Comparison of ENCODE assay signal across 4 fruit fly cellular contexts in the genomic region with DNA sequence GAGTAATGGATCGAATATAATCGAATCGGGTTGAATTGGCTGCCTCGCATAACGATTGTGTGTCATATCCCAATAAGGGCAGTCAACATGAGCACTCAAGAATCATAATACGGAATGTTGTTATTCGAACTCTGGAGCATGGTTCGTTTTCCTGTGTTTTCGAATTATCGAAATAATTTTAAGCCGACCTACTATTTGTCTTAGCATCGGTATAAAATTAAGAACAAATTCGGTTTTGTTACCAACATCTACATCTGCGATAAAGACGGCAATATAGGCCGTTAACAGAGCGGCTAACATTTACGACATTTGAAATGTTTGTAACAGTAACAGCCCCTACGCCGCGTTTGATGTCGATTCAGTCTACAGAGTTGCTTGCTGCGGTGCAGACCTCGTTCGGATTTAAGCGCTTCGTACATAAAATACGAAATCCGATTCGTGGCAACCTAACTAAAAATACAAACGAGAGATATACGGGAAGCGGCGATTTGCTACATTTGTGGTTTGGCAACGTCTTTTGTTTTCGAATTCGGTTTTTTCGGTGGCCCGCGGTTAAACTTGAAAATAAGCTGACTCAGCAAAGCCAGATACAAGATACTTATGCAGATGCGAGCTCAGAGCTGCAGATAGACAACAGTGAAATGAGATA.
TF ChIP-seq lines count a peak whose summit lies in the region.

No protein-coding gene starts in this region.

TF ChIP-seq in whole organism, embryonic, 481 proteins besides CTCF, POLR2A, EP300 and RAD21 (continued from another document and continues in another):
- peak; percentile 51 for TF ChIP-seq bigmax (GFP tag; optimal IDR thresholded peaks at IDR 0.05; lab: Kevin White, UChicago)
- TF ChIP-seq Doc2 (GFP tag; IDR thresholded peaks at IDR 0.05; lab: Robert Waterston, UW), result no peak
- peak; percentile 10 for TF ChIP-seq her (GFP tag; optimal IDR thresholded peaks at IDR 0.05; lab: Kevin White, UChicago)
- TF ChIP-seq CG17361 (GFP tag; IDR thresholded peaks at IDR 0.05; lab: Robert Waterston, UW), result no peak
- TF ChIP-seq Dfd (GFP tag; optimal IDR thresholded peaks at IDR 0.05; lab: Kevin White, UChicago), result no peak
- no peak for TF ChIP-seq eyg (GFP tag; optimal IDR thresholded peaks at IDR 0.05; lab: Kevin White, UChicago)
- peak; percentile 72 for TF ChIP-seq run (tag; optimal IDR thresholded peaks at IDR 0.05; lab: Kevin White, UChicago)
- TF ChIP-seq CG7839 (tag; optimal IDR thresholded peaks at IDR 0.05; lab: Kevin White, UChicago), result peak; percentile 5
- TF ChIP-seq zf30C (GFP tag; optimal IDR thresholded peaks at IDR 0.05; lab: Kevin White, UChicago), result peak; percentile 33
- TF ChIP-seq B-H2 (GFP tag; optimal IDR thresholded peaks at IDR 0.05; lab: Kevin White, UChicago), result peak; percentile 38
- no peak; the same call in 1 of the 2 replicates for TF ChIP-seq Adf1 (GFP tag; IDR thresholded peaks at IDR 0.05; lab: Robert Waterston, UW)
- TF ChIP-seq CG6765 (GFP tag; optimal IDR thresholded peaks at IDR 0.05; lab: Kevin White, UChicago), result peak; percentile 7
- peak; percentile 14; the same call in 1 of the 3 replicates for TF ChIP-seq ken (GFP tag; IDR thresholded peaks at IDR 0.05; lab: Robert Waterston, UW)
- TF ChIP-seq CG16779 (GFP tag; IDR thresholded peaks at IDR 0.05; lab: Robert Waterston, UW), result no peak
- TF ChIP-seq Eip74EF (GFP tag; optimal IDR thresholded peaks at IDR 0.05; lab: Kevin White, UChicago), result peak in 1 of 2 experiments; percentile 41
- TF ChIP-seq B-H1 (GFP tag; IDR thresholded peaks at IDR 0.05; lab: Robert Waterston, UW), result no peak
- no peak for TF ChIP-seq pnt (GFP tag; optimal IDR thresholded peaks at IDR 0.05; lab: Kevin White, UChicago)
- TF ChIP-seq CG3281 (GFP tag; optimal IDR thresholded peaks at IDR 0.05; lab: Kevin White, UChicago), result peak; percentile 46
- peak; percentile 2 for TF ChIP-seq CG2712 (tag; optimal IDR thresholded peaks at IDR 0.05; lab: Kevin White, UChicago)
- no peak for TF ChIP-seq dimm (GFP tag; IDR thresholded peaks at IDR 0.05; lab: Robert Waterston, UW)
- TF ChIP-seq lilli (GFP tag; optimal IDR thresholded peaks at IDR 0.05; lab: Kevin White, UChicago), result no peak
- TF ChIP-seq Gug (GFP tag; IDR thresholded peaks at IDR 0.05; lab: Robert Waterston, UW), result no peak
- TF ChIP-seq CG12769 (tag; optimal IDR thresholded peaks at IDR 0.05; lab: Kevin White, UChicago), result peak; percentile 79
- no peak for TF ChIP-seq CG14050 (GFP tag; IDR thresholded peaks at IDR 0.05; lab: Robert Waterston, UW)
- TF ChIP-seq grau (tag; optimal IDR thresholded peaks at IDR 0.05; lab: Kevin White, UChicago), result peak; percentile 18
- TF ChIP-seq chm (GFP tag; IDR thresholded peaks at IDR 0.05; lab: Robert Waterston, UW), result peak; percentile 67
- peak; percentile 43; the same call in 1 of the 2 replicates for TF ChIP-seq sob (GFP tag; IDR thresholded peaks at IDR 0.05; lab: Robert Waterston, UW)
- no peak for TF ChIP-seq inv (GFP tag; IDR thresholded peaks at IDR 0.05; lab: Robert Waterston, UW; ENCODE audit: partially characterized antibody)
- TF ChIP-seq CG10267 (tag; optimal IDR thresholded peaks at IDR 0.05; lab: Kevin White, UChicago), result no peak
- TF ChIP-seq mirr (GFP tag; optimal IDR thresholded peaks at IDR 0.05; lab: Kevin White, UChicago), result peak; percentile 72
- TF ChIP-seq Rfx (GFP tag; IDR thresholded peaks at IDR 0.05; lab: Robert Waterston, UW), result peak; percentile 24; the same call in 1 of the 2 replicates

TF ChIP-seq in whole organism, prepupa, 60 proteins besides CTCF, POLR2A, EP300 and RAD21 (continued from another document and continues in another):
- TF ChIP-seq Sox102F (GFP tag; optimal IDR thresholded peaks at IDR 0.05; lab: Kevin White, UChicago) (peak; percentile 8), CG11762 (GFP tag; optimal IDR thresholded peaks at IDR 0.05; lab: Kevin White, UChicago; ENCODE audit: insufficient read depth) (no peak), CG6163 (GFP tag; IDR thresholded peaks at IDR 0.05; lab: Robert Waterston, UW) (no peak), CG7368 (GFP tag; optimal IDR thresholded peaks at IDR 0.05; lab: Kevin White, UChicago) (no peak), CG4318 (GFP tag; optimal IDR thresholded peaks at IDR 0.05; lab: Kevin White, UChicago) (no peak), lz (GFP tag; optimal IDR thresholded peaks at IDR 0.05; lab: Kevin White, UChicago) (no peak), fkh (GFP tag; optimal IDR thresholded peaks at IDR 0.05; lab: Kevin White, UChicago) (peak; percentile 24), CG3032 (tag; optimal IDR thresholded peaks at IDR 0.05; lab: Kevin White, UChicago) (no peak), CG32006 (GFP tag; optimal IDR thresholded peaks at IDR 0.05; lab: Kevin White, UChicago) (no peak), spab (GFP tag; optimal IDR thresholded peaks at IDR 0.05; lab: Kevin White, UChicago) (no peak), Ets96B (tag; optimal IDR thresholded peaks at IDR 0.05; lab: Kevin White, UChicago) (no peak), net (GFP tag; optimal IDR thresholded peaks at IDR 0.05; lab: Kevin White, UChicago) (peak; percentile 1), CG11902 (GFP tag; optimal IDR thresholded peaks at IDR 0.05; lab: Kevin White, UChicago) (no peak), Hr38 (GFP tag; optimal IDR thresholded peaks at IDR 0.05; lab: Kevin White, UChicago) (no peak), topi (GFP tag; optimal IDR thresholded peaks at IDR 0.05; lab: Kevin White, UChicago) (no peak), CG1621 (tag; optimal IDR thresholded peaks at IDR 0.05; lab: Kevin White, UChicago) (no peak), CG10669 (GFP tag; optimal IDR thresholded peaks at IDR 0.05; lab: Kevin White, UChicago) (no peak), achi (GFP tag; optimal IDR thresholded peaks at IDR 0.05; lab: Kevin White, UChicago) (no peak), CG34406 (GFP tag; optimal IDR thresholded peaks at IDR 0.05; lab: Kevin White, UChicago) (no peak), CG15336 (GFP tag; IDR thresholded peaks at IDR 0.05; lab: Robert Waterston, UW) (peak; percentile 22; the same call in 1 of the 2 replicates), esn (GFP tag; optimal IDR thresholded peaks at IDR 0.05; lab: Kevin White, UChicago) (no peak), CG11294 (GFP tag; IDR thresholded peaks at IDR 0.05; lab: Robert Waterston, UW) (no peak), CG8119 (GFP tag; IDR thresholded peaks at IDR 0.05; lab: Robert Waterston, UW) (peak; percentile 42; the same call in 2 of the 3 replicates), eg (GFP tag; IDR thresholded peaks at IDR 0.05; lab: Robert Waterston, UW) (no peak; the same call in 2 of the 3 replicates), fd85E (GFP tag; optimal IDR thresholded peaks at IDR 0.05; lab: Kevin White, UChicago) (no peak), CG6276 (GFP tag; optimal IDR thresholded peaks at IDR 0.05; lab: Kevin White, UChicago) (no peak), fd59A (GFP tag; optimal IDR thresholded peaks at IDR 0.05; lab: Kevin White, UChicago) (no peak), salr (GFP tag; optimal IDR thresholded peaks at IDR 0.05; lab: Kevin White, UChicago) (no peak), dac (GFP tag; optimal IDR thresholded peaks at IDR 0.05; lab: Kevin White, UChicago) (no peak), dsx (GFP tag; optimal IDR thresholded peaks at IDR 0.05; lab: Kevin White, UChicago; ENCODE audit: poor library complexity, severe bottlenecking) (peak; percentile 44), Sox15 (GFP tag; optimal IDR thresholded peaks at IDR 0.05; lab: Kevin White, UChicago) (no peak), CG6808 (GFP tag; optimal IDR thresholded peaks at IDR 0.05; lab: Kevin White, UChicago) (no peak), Met (GFP tag; optimal IDR thresholded peaks at IDR 0.05; lab: Kevin White, UChicago) (no peak)

TF ChIP-seq in whole organism, pupa, 21 proteins besides CTCF, POLR2A, EP300 and RAD21 (continued from another document):
- peak; percentile 19 for TF ChIP-seq Snoo (tag; optimal IDR thresholded peaks at IDR 0.05; lab: Kevin White, UChicago)
TF ChIP-seq in whole organism, pupa: peak in this region for 5.

TF ChIP-seq in whole organism, wandering third instar larva, 38 proteins besides CTCF, POLR2A, EP300 and RAD21 (continued from another document):
- TF ChIP-seq Dif (GFP tag; optimal IDR thresholded peaks at IDR 0.05; lab: Kevin White, UChicago; ENCODE audit: partially characterized antibody) (peak; percentile 11), dl (GFP tag; optimal IDR thresholded peaks at IDR 0.05; lab: Kevin White, UChicago; ENCODE audit: insufficient read depth in 1 of 2, partially characterized antibody in 2 of 2) (peak in 1 of 2 experiments; percentile 45), lola (GFP tag; optimal IDR thresholded peaks at IDR 0.05; lab: Kevin White, UChicago) (no peak), ey (GFP tag; optimal IDR thresholded peaks at IDR 0.05; lab: Kevin White, UChicago) (no peak), Mio (GFP tag; optimal IDR thresholded peaks at IDR 0.05; lab: Kevin White, UChicago) (no peak), HLH106 (tag; optimal IDR thresholded peaks at IDR 0.05; lab: Kevin White, UChicago) (no peak), sage (GFP tag; optimal IDR thresholded peaks at IDR 0.05; lab: Kevin White, UChicago) (no peak), Myc (optimal IDR thresholded peaks at IDR 0.05; lab: Kevin White, UChicago) (no peak), Hr83 (GFP tag; optimal IDR thresholded peaks at IDR 0.05; lab: Kevin White, UChicago; ENCODE audit: poor library complexity, severe bottlenecking) (peak; percentile 65), rgr (GFP tag; optimal IDR thresholded peaks at IDR 0.05; lab: Kevin White, UChicago) (peak; percentile 49), Dfd (GFP tag; optimal IDR thresholded peaks at IDR 0.05; lab: Kevin White, UChicago) (no peak), CG32264 (GFP tag; optimal IDR thresholded peaks at IDR 0.05; lab: Kevin White, UChicago) (no peak), jim (GFP tag; optimal IDR thresholded peaks at IDR 0.05; lab: Kevin White, UChicago) (no peak), Sp1 (GFP tag; optimal IDR thresholded peaks at IDR 0.05; lab: Kevin White, UChicago) (peak; percentile 57), Abd-B (GFP tag; optimal IDR thresholded peaks at IDR 0.05; lab: Kevin White, UChicago) (no peak), tai (GFP tag; optimal IDR thresholded peaks at IDR 0.05; lab: Kevin White, UChicago) (peak; percentile 11), Hr78 (GFP tag; optimal IDR thresholded peaks at IDR 0.05; lab: Kevin White, UChicago) (no peak), N (GFP tag; optimal IDR thresholded peaks at IDR 0.05; lab: Kevin White, UChicago) (no peak)
